Fruit fly (Drosophila melanogaster): Measurements from ENCODE around the gene CG14298.

The CG14298 gene

dm6 chr3R:18914594-18915275, 39.4 kb downstream of the CG14298 start, which contains the start of gene Xrp1 (continued):
- TF ChIP-seq CG12391 (tag; optimal IDR thresholded peaks at IDR 0.05) = no peak
- TF ChIP-seq B-H1 (GFP tag; IDR thresholded peaks at IDR 0.05) = no peak
- no peak for TF ChIP-seq CG33557 (GFP tag; optimal IDR thresholded peaks at IDR 0.05)
- TF ChIP-seq ato (GFP tag; IDR thresholded peaks at IDR 0.05; ENCODE audit: partially characterized antibody) = no peak
- TF ChIP-seq Scr (GFP tag; IDR thresholded peaks at IDR 0.05; ENCODE audit: partially characterized antibody) = no peak
- no peak for TF ChIP-seq ap (GFP tag; IDR thresholded peaks at IDR 0.05)
- no peak for TF ChIP-seq aop (GFP tag; IDR thresholded peaks at IDR 0.05)
- no peak for TF ChIP-seq zen2 (GFP tag; IDR thresholded peaks at IDR 0.05; ENCODE audit: partially characterized antibody)
- TF ChIP-seq Six4 (GFP tag; optimal IDR thresholded peaks at IDR 0.05) = no peak
- no peak for TF ChIP-seq bab2 (GFP tag; optimal IDR thresholded peaks at IDR 0.05)
- no peak for TF ChIP-seq HmgD (GFP tag; optimal IDR thresholded peaks at IDR 0.05)
- peak; percentile 10 for TF ChIP-seq B-H2 (GFP tag; optimal IDR thresholded peaks at IDR 0.05)
- no peak for TF ChIP-seq CG3281 (GFP tag; optimal IDR thresholded peaks at IDR 0.05)
- TF ChIP-seq CG4424 (GFP tag; optimal IDR thresholded peaks at IDR 0.05) = no peak
- no peak for TF ChIP-seq CG9797 (GFP tag; optimal IDR thresholded peaks at IDR 0.05)
- TF ChIP-seq CG10959 (GFP tag; IDR thresholded peaks at IDR 0.05) = no peak
- no peak for TF ChIP-seq unc-4 (GFP tag; IDR thresholded peaks at IDR 0.05; ENCODE audit: partially characterized antibody)
- TF ChIP-seq Dbx (GFP tag; IDR thresholded peaks at IDR 0.05) = peak; percentile 44; the same call in 1 of the 3 replicates
- 0 out of 2 replicates have a peak, but pooled peaks have one; percentile 10 for TF ChIP-seq CG31224 (GFP tag; IDR thresholded peaks at IDR 0.05)
- no peak for TF ChIP-seq CG2875 (GFP tag; optimal IDR thresholded peaks at IDR 0.05)
- no peak for TF ChIP-seq usp (GFP tag; optimal IDR thresholded peaks at IDR 0.05)
- TF ChIP-seq sens (GFP tag) = peak; percentile 28
- TF ChIP-seq E2f2 (GFP tag; IDR thresholded peaks at IDR 0.05) = no peak
- TF ChIP-seq CG2712 (tag; optimal IDR thresholded peaks at IDR 0.05) = no peak
- TF ChIP-seq CG7556 (GFP tag; optimal IDR thresholded peaks at IDR 0.05) = no peak
- TF ChIP-seq Nf-YC (tag; optimal IDR thresholded peaks at IDR 0.05) = no peak
- TF ChIP-seq nerfin-1 (tag; optimal IDR thresholded peaks at IDR 0.05) = no peak
- no peak for TF ChIP-seq CG12155 (GFP tag; optimal IDR thresholded peaks at IDR 0.05)
- 0 out of 3 replicates have a peak, but pooled peaks have one; percentile 8 for TF ChIP-seq z (GFP tag; IDR thresholded peaks at IDR 0.05)
- peak; percentile 93 for TF ChIP-seq CG11504 (tag; optimal IDR thresholded peaks at IDR 0.05)
- no peak for TF ChIP-seq phol (tag; optimal IDR thresholded peaks at IDR 0.05)
- TF ChIP-seq D19B (GFP tag; optimal IDR thresholded peaks at IDR 0.05) = no peak
- TF ChIP-seq sens-2 (GFP tag; IDR thresholded peaks at IDR 0.05) = no peak
- TF ChIP-seq CG13123 (GFP tag; optimal IDR thresholded peaks at IDR 0.05) = no peak
- no peak for TF ChIP-seq chif (GFP tag; optimal IDR thresholded peaks at IDR 0.05)
- no peak for TF ChIP-seq chm (GFP tag; IDR thresholded peaks at IDR 0.05)
- TF ChIP-seq CG11085 (GFP tag; IDR thresholded peaks at IDR 0.05) = no peak
- no peak for TF ChIP-seq CG17568 (GFP tag; optimal IDR thresholded peaks at IDR 0.05)
- no peak for TF ChIP-seq CG10979 (tag; optimal IDR thresholded peaks at IDR 0.05)
- no peak for TF ChIP-seq fd64A (GFP tag; optimal IDR thresholded peaks at IDR 0.05)
- TF ChIP-seq lmd (GFP tag; IDR thresholded peaks at IDR 0.05) = no peak; the same call in 1 of the 2 replicates
- no peak for TF ChIP-seq sim (GFP tag; IDR thresholded peaks at IDR 0.05)
- no peak for TF ChIP-seq CG13424 (tag; optimal IDR thresholded peaks at IDR 0.05)
- TF ChIP-seq Rx (GFP tag; IDR thresholded peaks at IDR 0.05) = no peak
- TF ChIP-seq CG10209 (GFP tag; optimal IDR thresholded peaks at IDR 0.05) = no peak
- TF ChIP-seq Dll (GFP tag; IDR thresholded peaks at IDR 0.05; ENCODE audit: partially characterized antibody) = no peak
- TF ChIP-seq CG34422 (GFP tag; IDR thresholded peaks at IDR 0.05) = peak; percentile 57; the same call in 1 of the 3 replicates
- TF ChIP-seq amos (GFP tag; IDR thresholded peaks at IDR 0.05; ENCODE audit: partially characterized antibody) = no peak
- TF ChIP-seq sc (optimal IDR thresholded peaks at IDR 0.05) = no peak
- TF ChIP-seq sc (GFP tag; optimal IDR thresholded peaks at IDR 0.05) = no peak
